Worm (Caenorhabditis elegans) whole organism, L2 larva: ENCODE measurements around the gene C34F6.1.

ENCODE experiments used
- R02D3.7 ChIP-seq: fragments of 150-350 bp; optimal IDR thresholded peaks from 2 replicates; lab custom pipeline; 2014; ENCODE audit warnings: missing biosample characterization, missing genetic modification characterization
- aly-2 ChIP-seq: fragments of 150-350 bp; optimal IDR thresholded peaks from 2 replicates; lab custom pipeline; 2014; ENCODE audit warnings: missing biosample characterization, missing genetic modification characterization
- ama-1 ChIP-seq: fragments of 150-350 bp; optimal IDR thresholded peaks from 2 replicates; lab custom pipeline; 2018; ENCODE audit warnings: inconsistent platforms
- blmp-1 ChIP-seq: sonication (generic microtip); optimal IDR thresholded peaks from 2 replicates; lab custom pipeline; 2017; ENCODE audit warnings: missing genetic modification characterization, mild to moderate bottlenecking, missing compliant biosample characterization, antibody characterized with exemption, moderate library complexity; ENCODE audit not compliant: insufficient read depth
- crh-2 ChIP-seq: sonication (generic microtip); optimal IDR thresholded peaks from 2 replicates; lab custom pipeline; 2017; ENCODE audit warnings: missing biosample characterization, missing genetic modification characterization
- dmd-4 ChIP-seq: sonication (generic microtip); optimal IDR thresholded peaks from 2 replicates; lab custom pipeline; 2017; ENCODE audit warnings: missing biosample characterization, missing genetic modification characterization
- elt-1 ChIP-seq: fragments of 150-350 bp; optimal IDR thresholded peaks from 2 replicates; lab custom pipeline; 2014; ENCODE audit warnings: missing biosample characterization, missing genetic modification characterization
- lin-13 ChIP-seq: fragments of 150-350 bp; optimal IDR thresholded peaks from 2 replicates; lab custom pipeline; 2014; ENCODE audit warnings: missing biosample characterization, missing genetic modification reagents, missing genetic modification characterization
- lsy-2 ChIP-seq, 2 experiments: fragments of 150-350 bp in 1 of 2; sonication (generic microtip) in 1 of 2; optimal IDR thresholded peaks; 2 replicates each; lab custom pipeline; 2014 to 2017; ENCODE audit warnings: missing biosample characterization in 2 of 2, missing genetic modification characterization in 2 of 2
- mbf-1 ChIP-seq: sonication (generic microtip); optimal IDR thresholded peaks from 2 replicates; lab custom pipeline; 2017; ENCODE audit warnings: missing biosample characterization, missing genetic modification characterization
- mdl-1 ChIP-seq, 2 experiments: fragments of 150-350 bp in 1 of 2; sonication (generic microtip) in 1 of 2; optimal IDR thresholded peaks; 2 replicates each; lab custom pipeline; 2017; ENCODE audit warnings: missing biosample characterization in 2 of 2, missing genetic modification characterization in 2 of 2
- nhr-11 ChIP-seq: fragments of 150-350 bp; optimal IDR thresholded peaks from 2 replicates; lab custom pipeline; 2014; ENCODE audit warnings: missing biosample characterization, missing genetic modification characterization
- nhr-129 ChIP-seq: fragments of 150-350 bp; optimal IDR thresholded peaks from 2 replicates; lab custom pipeline; 2014; ENCODE audit warnings: missing biosample characterization, missing genetic modification characterization
- nhr-21 ChIP-seq: fragments of 150-350 bp; optimal IDR thresholded peaks from 2 replicates; lab custom pipeline; 2014; ENCODE audit warnings: missing biosample characterization, missing genetic modification characterization
- nhr-237 ChIP-seq: fragments of 150-350 bp; optimal IDR thresholded peaks from 2 replicates; lab custom pipeline; 2014; ENCODE audit warnings: missing biosample characterization, missing genetic modification characterization
- nhr-25 ChIP-seq: fragments of 150-350 bp; sonication (generic microtip); optimal IDR thresholded peaks from 3 replicates; lab custom pipeline; 2014; ENCODE audit warnings: missing biosample characterization, missing genetic modification characterization
- nhr-6 ChIP-seq: fragments of 150-350 bp; optimal IDR thresholded peaks from 2 replicates; lab custom pipeline; 2014; ENCODE audit warnings: missing biosample characterization, missing genetic modification characterization
- snpc-4 ChIP-seq: fragments of 150-350 bp; optimal IDR thresholded peaks from 2 replicates; lab custom pipeline; 2014; ENCODE audit warnings: missing biosample characterization, missing genetic modification characterization
- unc-62 ChIP-seq: fragments of 150-350 bp; optimal IDR thresholded peaks from 2 replicates; lab custom pipeline; 2014; ENCODE audit warnings: missing biosample characterization, missing genetic modification reagents, missing genetic modification characterization
- ztf-4 ChIP-seq: fragments of 150-350 bp; optimal IDR thresholded peaks from 2 replicates; lab custom pipeline; 2014; ENCODE audit warnings: missing biosample characterization, missing genetic modification characterization

C34F6.1 gene

DNA sequence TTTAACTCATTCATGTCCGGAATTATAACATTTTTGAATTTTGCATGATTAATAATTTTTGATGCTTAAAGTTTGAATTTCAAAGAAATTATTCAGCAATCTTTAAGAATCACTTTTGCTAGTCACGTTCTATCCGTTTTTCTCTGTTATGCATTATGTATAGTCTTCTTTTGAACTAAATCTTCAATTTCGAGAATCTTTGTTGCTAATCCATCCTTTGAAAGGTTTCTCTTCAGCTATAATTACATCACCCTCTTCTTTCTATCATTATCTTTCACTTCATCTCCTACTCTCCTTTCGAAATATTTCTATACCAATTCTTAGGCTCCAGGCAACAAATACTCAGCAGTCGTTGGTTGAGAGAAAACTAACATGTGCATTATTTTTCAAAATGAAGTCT is 45.1 kb downstream of the C34F6.1 start:
- TF ChIP-seq nhr-237 (tag; lab: Kevin White, UChicago) (no peak), aly-2 (tag; lab: Kevin White, UChicago) (no peak), unc-62 (GFP tag; lab: Kevin White, UChicago) (no peak), mdl-1 (tag; optimal IDR thresholded peaks at IDR 0.05; lab: Kevin White, UChicago) (no peak), ama-1 (lab: Kevin White, UChicago) (no peak), nhr-6 (tag; lab: Kevin White, UChicago) (no peak), elt-1 (tag; lab: Kevin White, UChicago) (no peak), snpc-4 (no peak), nhr-21 (tag; lab: Kevin White, UChicago) (no peak), lsy-2 (tag; optimal IDR thresholded peaks at IDR 0.05; lab: Kevin White, UChicago) (no peak), ztf-4 (tag; lab: Kevin White, UChicago) (no peak), blmp-1 (tag; lab: Kevin White, UChicago) (no peak), lin-13 (no peak), dmd-4 (no peak), crh-2 (no peak), nhr-11 (tag; lab: Kevin White, UChicago) (no peak), nhr-25 (no peak), mbf-1 (tag; lab: Kevin White, UChicago) (no peak), nhr-129 (tag; lab: Kevin White, UChicago) (no peak), R02D3.7 (tag; lab: Kevin White, UChicago) (no peak)
